Worm (Caenorhabditis elegans) whole organism, late embryonic: ENCODE results near the gene chil-14.

Experiments used
- ama-1 ChIP-seq: fragments of 150-350 bp; optimal IDR thresholded peaks from 2 replicates; lab custom pipeline; 2014
- ceh-14 ChIP-seq: sonication (generic microtip); optimal IDR thresholded peaks from 2 replicates; lab custom pipeline; 2016; ENCODE audit warnings: missing genotype, missing genetic modification characterization, missing compliant biosample characterization
- ceh-30 ChIP-seq: fragments of 150-350 bp; optimal IDR thresholded peaks from 2 replicates; lab custom pipeline; 2014; ENCODE audit warnings: missing biosample characterization, missing genetic modification characterization
- elt-2 ChIP-seq: sonication (generic microtip); optimal IDR thresholded peaks from 2 replicates; lab custom pipeline; 2016; ENCODE audit warnings: missing genetic modification reagents, missing genetic modification characterization, missing compliant biosample characterization
- hlh-15 ChIP-seq: sonication (generic microtip); optimal IDR thresholded peaks from 2 replicates; lab custom pipeline; 2016; ENCODE audit warnings: missing genetic modification characterization, missing compliant biosample characterization
- lim-6 ChIP-seq: sonication (generic microtip); optimal IDR thresholded peaks from 2 replicates; lab custom pipeline; 2016; ENCODE audit warnings: missing genetic modification characterization, missing compliant biosample characterization
- nhr-11 ChIP-seq: fragments of 150-350 bp; optimal IDR thresholded peaks from 2 replicates; lab custom pipeline; 2014; ENCODE audit warnings: missing biosample characterization, missing genetic modification characterization
- pag-3 ChIP-seq: sonication (generic microtip); optimal IDR thresholded peaks from 2 replicates; lab custom pipeline; 2016; ENCODE audit warnings: missing compliant biosample characterization, missing genetic modification characterization, borderline replicate concordance
- pha-4 ChIP-seq: fragments of 150-350 bp; optimal IDR thresholded peaks from 2 replicates; lab custom pipeline; 2018; ENCODE audit warnings: missing biosample characterization, missing genetic modification reagents, missing genetic modification characterization
- pqm-1 ChIP-seq: sonication (generic microtip); optimal IDR thresholded peaks from 2 replicates; lab custom pipeline; 2016; ENCODE audit warnings: missing genetic modification characterization, missing compliant biosample characterization
- sox-4 ChIP-seq: sonication (generic microtip); optimal IDR thresholded peaks from 2 replicates; lab custom pipeline; 2017; ENCODE audit warnings: mild to moderate bottlenecking, missing genetic modification characterization, inconsistent platforms, missing compliant biosample characterization
- tbx-7 ChIP-seq: sonication (generic microtip); optimal IDR thresholded peaks from 2 replicates; lab custom pipeline; 2016; ENCODE audit warnings: missing genotype, missing genetic modification characterization, missing compliant biosample characterization
- ztf-16 ChIP-seq: sonication (generic microtip); optimal IDR thresholded peaks from 2 replicates; lab custom pipeline; 2017; ENCODE audit warnings: missing genetic modification characterization, missing compliant biosample characterization

DNA sequence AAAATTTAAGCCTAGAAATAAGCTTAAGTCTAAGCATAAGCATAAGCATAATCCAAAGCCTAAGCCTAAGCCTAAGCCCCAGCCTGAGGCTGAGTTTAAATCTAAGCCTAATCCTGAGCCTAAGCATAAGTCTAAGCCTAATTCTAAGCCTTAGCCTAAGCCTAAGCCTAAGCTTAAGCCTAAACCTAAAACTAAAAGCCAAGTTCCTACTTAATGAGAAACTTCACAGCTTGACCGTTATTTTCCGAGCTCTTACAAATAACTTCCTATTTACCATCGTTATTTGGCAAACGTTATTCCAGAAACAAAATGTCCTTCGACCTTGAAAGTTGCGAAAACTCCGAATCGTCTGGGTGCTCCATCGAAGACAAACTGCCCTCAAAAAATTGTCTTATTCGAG is 26.9 kb downstream of the chil-14 start, which contains the start of gene C38C3.4:
- TF ChIP-seq elt-2 (no peak), ztf-16 (tag; lab: Kevin White, UChicago) (no peak), pqm-1 (tag; lab: Kevin White, UChicago) (no peak), hlh-15 (tag; lab: Kevin White, UChicago) (no peak), ceh-30 (no peak), pha-4 (no peak), ama-1 (no peak), nhr-11 (no peak), tbx-7 (tag; lab: Kevin White, UChicago) (no peak), pag-3 (tag; lab: Kevin White, UChicago) (no peak), lim-6 (tag; lab: Kevin White, UChicago) (no peak), sox-4 (tag; lab: Kevin White, UChicago) (no peak), ceh-14 (tag; lab: Kevin White, UChicago) (no peak)
